Worm (Caenorhabditis elegans) whole organism, L4 larva: ENCODE results near the gene B0391.14.

Experiments used
- D1046.2 ChIP-seq: fragments of 200-800 bp; sonication (Bioruptor generic); IDR thresholded peaks from 2 replicates; pipeline ENCODE4 v1.3.6; 2022; ENCODE audit warnings: missing genetic modification characterization, missing compliant biosample characterization
- F10B5.3 ChIP-seq: sonication (generic microtip); optimal IDR thresholded peaks from 2 replicates; lab custom pipeline; 2016; ENCODE audit warnings: mild to moderate bottlenecking, missing genetic modification characterization, missing compliant biosample characterization
- F37D6.2 ChIP-seq: sonication (generic microtip); optimal IDR thresholded peaks from 2 replicates; lab custom pipeline; 2016; ENCODE audit warnings: mild to moderate bottlenecking, missing genetic modification characterization, missing compliant biosample characterization
- R02D3.7 ChIP-seq: fragments of 150-350 bp; sonication (generic microtip); optimal IDR thresholded peaks from 3 replicates; lab custom pipeline; 2014; ENCODE audit warnings: missing biosample characterization, missing genetic modification characterization
- T26A8.4 ChIP-seq: fragments of 200-800 bp; sonication (Bioruptor generic); IDR thresholded peaks from 2 replicates; pipeline ENCODE4 v1.3.6; 2022; ENCODE audit warnings: missing genetic modification characterization, missing compliant biosample characterization
- Y48G9A.11 ChIP-seq: fragments of 200-800 bp; sonication (Bioruptor generic); IDR thresholded peaks from 2 replicates; pipeline ENCODE4 v1.3.6; 2022; ENCODE audit warnings: missing genetic modification reagents, missing genetic modification characterization, missing compliant biosample characterization
- Y5F2A.4 ChIP-seq: fragments of 200-800 bp; sonication (Bioruptor generic); optimal IDR thresholded peaks from 2 replicates; lab custom pipeline; 2018; ENCODE audit warnings: mild to moderate bottlenecking, missing genetic modification characterization, missing compliant biosample characterization
- ZK546.5 ChIP-seq, 2 experiments: sonication (generic microtip); optimal IDR thresholded peaks; 2 replicates each; lab custom pipeline; 2017; ENCODE audit warnings: missing biosample characterization in 2 of 2, missing genetic modification characterization in 2 of 2
- aha-1 ChIP-seq: fragments of 150-350 bp; peaks from one replicate; lab custom pipeline; 2014; ENCODE audit warnings: missing biosample characterization, missing genetic modification characterization
- ama-1 ChIP-seq: fragments of 150-350 bp; optimal IDR thresholded peaks from 2 replicates; lab custom pipeline; 2014; ENCODE audit warnings: inconsistent platforms, mixed read lengths
- arid-1 ChIP-seq: fragments of 200-800 bp; sonication (Bioruptor generic); conservative IDR thresholded peaks from 2 replicates; pipeline ENCODE4 v1.3.6; 2022; ENCODE audit warnings: missing genetic modification reagents, missing genetic modification characterization, missing compliant biosample characterization
- ceh-28 ChIP-seq: fragments of 150-350 bp; optimal IDR thresholded peaks from 2 replicates; lab custom pipeline; 2014; ENCODE audit warnings: missing biosample characterization, missing genetic modification reagents, missing genetic modification characterization
- ceh-44 ChIP-seq: fragments of 200-800 bp; sonication (Bioruptor generic); IDR thresholded peaks from 2 replicates; pipeline ENCODE4 v1.3.6; 2022; ENCODE audit warnings: missing genetic modification reagents, missing genetic modification characterization, missing compliant biosample characterization
- ceh-62 ChIP-seq: sonication (generic microtip); optimal IDR thresholded peaks from 2 replicates; lab custom pipeline; 2017; ENCODE audit warnings: missing biosample characterization, missing genetic modification characterization
- ceh-82 ChIP-seq: sonication (generic microtip); optimal IDR thresholded peaks from 2 replicates; lab custom pipeline; 2017; ENCODE audit warnings: missing biosample characterization, missing genetic modification characterization
- daf-12 ChIP-seq: fragments of 150-350 bp; optimal IDR thresholded peaks from 2 replicates; lab custom pipeline; 2014; ENCODE audit warnings: missing biosample characterization, missing genetic modification reagents, missing genetic modification characterization
- dpl-1 ChIP-seq: fragments of 150-350 bp; optimal IDR thresholded peaks from 2 replicates; lab custom pipeline; 2014; ENCODE audit warnings: missing biosample characterization, missing genetic modification reagents, missing genetic modification characterization
- dve-1 ChIP-seq: sonication (generic microtip); optimal IDR thresholded peaks from 2 replicates; lab custom pipeline; 2017; ENCODE audit warnings: antibody characterized with exemption, mild to moderate bottlenecking, missing genetic modification characterization, missing compliant biosample characterization; ENCODE audit not compliant: insufficient read depth
- fkh-10 ChIP-seq: fragments of 150-350 bp; optimal IDR thresholded peaks from 2 replicates; lab custom pipeline; 2014; ENCODE audit warnings: missing biosample characterization, missing genetic modification reagents, missing genetic modification characterization
- fos-1 ChIP-seq: fragments of 150-350 bp; optimal IDR thresholded peaks from 2 replicates; lab custom pipeline; 2014; ENCODE audit warnings: missing biosample characterization, missing genetic modification characterization
- hif-1 ChIP-seq, 2 experiments: sonication (generic microtip); optimal IDR thresholded peaks; 2 replicates each; lab custom pipeline; 2016 to 2017; ENCODE audit warnings: missing compliant biosample characterization in 2 of 2, missing genetic modification characterization in 2 of 2, missing genetic modification reagents in 2 of 2, missing genotype in 2 of 2, mild to moderate bottlenecking in 1 of 2
- jun-1 ChIP-seq: fragments of 150-350 bp; optimal IDR thresholded peaks from 2 replicates; lab custom pipeline; 2014; ENCODE audit warnings: missing biosample characterization, missing genetic modification reagents, missing genetic modification characterization
- lim-7 ChIP-seq: fragments of 200-800 bp; sonication (Bioruptor generic); IDR thresholded peaks from 2 replicates; pipeline ENCODE4 v1.3.6; 2022; ENCODE audit warnings: missing genetic modification characterization, missing compliant biosample characterization
- lin-29 ChIP-seq: fragments of 200-800 bp; sonication (Bioruptor generic); IDR thresholded peaks from 2 replicates; pipeline ENCODE4 v1.3.6; 2022; ENCODE audit warnings: missing genetic modification reagents, missing genetic modification characterization, missing compliant biosample characterization
- madf-5 ChIP-seq, 2 experiments: fragments of 200-800 bp; sonication (Bioruptor generic); IDR thresholded peaks; 2 replicates each; pipeline ENCODE4 v1.3.6; 2022; ENCODE audit warnings: missing compliant biosample characterization in 2 of 2, missing genetic modification characterization in 2 of 2
- mep-1 ChIP-seq: fragments of 150-350 bp; sonication (generic microtip); optimal IDR thresholded peaks from 3 replicates; lab custom pipeline; 2014; ENCODE audit warnings: missing biosample characterization, missing genetic modification characterization
- mes-2 ChIP-seq: sonication (generic microtip); optimal IDR thresholded peaks from 2 replicates; lab custom pipeline; 2016; ENCODE audit warnings: missing genotype, mild to moderate bottlenecking, missing genetic modification characterization, missing compliant biosample characterization; ENCODE audit not compliant: poor library complexity, severe bottlenecking
- nhr-10 ChIP-seq: fragments of 150-350 bp; optimal IDR thresholded peaks from 2 replicates; lab custom pipeline; 2014; ENCODE audit warnings: missing biosample characterization, missing genetic modification characterization
- nhr-102 ChIP-seq: sonication (generic microtip); optimal IDR thresholded peaks from 2 replicates; lab custom pipeline; 2016; ENCODE audit warnings: mild to moderate bottlenecking, missing genetic modification characterization, moderate library complexity, missing compliant biosample characterization
- nhr-41 ChIP-seq: fragments of 200-800 bp; sonication (Bioruptor generic); IDR thresholded peaks from 2 replicates; pipeline ENCODE4 v1.3.6; 2022; ENCODE audit warnings: missing genetic modification reagents, missing genetic modification characterization, missing compliant biosample characterization
- nhr-42 ChIP-seq: fragments of 200-800 bp; sonication (Bioruptor generic); IDR thresholded peaks from 2 replicates; pipeline ENCODE4 v1.3.6; 2022; ENCODE audit warnings: missing genetic modification characterization, missing compliant biosample characterization
- nhr-6 ChIP-seq: fragments of 150-350 bp; optimal IDR thresholded peaks from 2 replicates; lab custom pipeline; 2014; ENCODE audit warnings: missing biosample characterization, missing genetic modification characterization
- nhr-76 ChIP-seq: fragments of 150-350 bp; optimal IDR thresholded peaks from 2 replicates; lab custom pipeline; 2014; ENCODE audit warnings: missing biosample characterization, missing genetic modification characterization
- nhr-77 ChIP-seq: fragments of 150-350 bp; optimal IDR thresholded peaks from 2 replicates; lab custom pipeline; 2014; ENCODE audit warnings: missing biosample characterization, missing genetic modification characterization
- saeg-2 ChIP-seq: fragments of 200-800 bp; sonication (Bioruptor generic); IDR thresholded peaks from 2 replicates; pipeline ENCODE4 v1.3.6; 2022; ENCODE audit warnings: missing genetic modification reagents, missing genetic modification characterization, missing compliant biosample characterization
- sdz-12 ChIP-seq: fragments of 200-800 bp; sonication (Bioruptor generic); optimal IDR thresholded peaks from 2 replicates; lab custom pipeline; 2018; ENCODE audit warnings: mild to moderate bottlenecking, missing genetic modification characterization, missing compliant biosample characterization
- set-16 ChIP-seq: fragments of 200-800 bp; sonication (Bioruptor generic); IDR thresholded peaks from 2 replicates; pipeline ENCODE4 v1.3.6; 2022; ENCODE audit warnings: missing genetic modification reagents, missing genetic modification characterization, missing compliant biosample characterization
- skn-1 ChIP-seq: fragments of 150-350 bp; optimal IDR thresholded peaks from 2 replicates; lab custom pipeline; 2014; ENCODE audit warnings: missing biosample characterization, missing genetic modification characterization
- spr-1 ChIP-seq: sonication (generic microtip); optimal IDR thresholded peaks from 2 replicates; lab custom pipeline; 2016; ENCODE audit warnings: mild to moderate bottlenecking, missing genetic modification characterization, missing compliant biosample characterization
- tra-1 ChIP-seq: fragments of 200-800 bp; sonication (Bioruptor generic); IDR thresholded peaks from 2 replicates; pipeline ENCODE4 v1.3.6; 2022; ENCODE audit warnings: missing genetic modification reagents, missing genetic modification characterization, missing compliant biosample characterization
- unc-62 ChIP-seq, 3 experiments: fragments of 150-350 bp in 1 of 3; sonication (generic microtip); optimal IDR thresholded peaks in 2 of 3; peaks in 1 of 3; 1 replicate in 1 of 3; 2 replicates in 2 of 3; lab custom pipeline; 2014 to 2017; ENCODE audit warnings: missing biosample characterization in 3 of 3, missing genetic modification characterization in 3 of 3, missing genetic modification reagents in 3 of 3, missing genotype in 1 of 3
- zag-1 ChIP-seq: fragments of 150-350 bp; optimal IDR thresholded peaks from 2 replicates; lab custom pipeline; 2014; ENCODE audit warnings: missing biosample characterization, missing genetic modification characterization
- ztf-7 ChIP-seq: fragments of 150-350 bp; optimal IDR thresholded peaks from 2 replicates; lab custom pipeline; 2014; ENCODE audit warnings: missing biosample characterization, missing genetic modification characterization

Gene B0391.14

DNA sequence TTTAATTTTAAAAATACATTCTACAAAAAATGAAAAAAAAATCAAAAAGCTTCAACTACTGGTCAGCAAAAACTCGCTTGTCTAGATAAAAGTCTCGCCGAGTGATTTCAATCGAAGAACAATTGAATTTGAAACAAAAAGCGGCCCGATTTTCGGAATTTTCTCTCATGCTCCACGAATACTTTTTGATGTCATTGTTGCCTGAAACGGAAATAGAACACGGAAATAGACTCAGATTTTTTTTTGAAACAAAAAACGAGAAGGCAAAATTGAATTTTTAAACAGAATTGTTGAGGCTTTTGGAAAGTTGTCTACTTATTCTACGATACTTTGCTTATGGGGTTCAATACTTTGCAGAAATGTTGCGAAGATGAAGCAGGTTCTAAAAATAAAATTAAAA, 36.2 kb downstream of the B0391.14 start:
- TF ChIP-seq nhr-102 (tag; lab: Kevin White, UChicago): no peak
- peak; percentile 74 for TF ChIP-seq fkh-10
- peak in 1 of 2 experiments; percentile 30 for TF ChIP-seq unc-62 (GFP tag; optimal IDR thresholded peaks at IDR 0.05 in 1 of 2; lab: Kevin White, UChicago)
- no peak for TF ChIP-seq unc-62 (tag; optimal IDR thresholded peaks at IDR 0.05; lab: Kevin White, UChicago)

- TF ChIP-seq madf-5 (GFP tag; IDR thresholded peaks at IDR 0.05; lab: Robert Waterston, UW) (no peak), sdz-12 (no peak), nhr-42 (GFP tag; lab: Robert Waterston, UW) (no peak), ama-1 (lab: Kevin White, UChicago) (no peak), ceh-28 (no peak), zag-1 (tag; lab: Kevin White, UChicago) (no peak), hif-1 (tag; optimal IDR thresholded peaks at IDR 0.05; lab: Kevin White, UChicago) (no peak), R02D3.7 (tag; lab: Kevin White, UChicago) (no peak), ceh-82 (tag; lab: Kevin White, UChicago) (no peak)
These were observed 37.1 kb downstream of the B0391.14 start for ce11 chrV:15562541-15562940.

- peak in 1 of 2 experiments; percentile 81 for TF ChIP-seq unc-62 (GFP tag; optimal IDR thresholded peaks at IDR 0.05 in 1 of 2; lab: Kevin White, UChicago)
- TF ChIP-seq unc-62 (tag; optimal IDR thresholded peaks at IDR 0.05; lab: Kevin White, UChicago): no peak
- TF ChIP-seq aha-1 (tag; lab: Kevin White, UChicago): peak; percentile 56
- TF ChIP-seq ceh-28: no peak
- no peak for TF ChIP-seq nhr-41 (GFP tag; lab: Robert Waterston, UW)
These were observed 39.9 kb downstream of the B0391.14 start for ce11 chrV:15559729-15560128.

ce11 chrV:15559047-15559446, 40.6 kb downstream of the B0391.14 start, which contains the start of gene acr-18:
Gene acr-18, minus strand, starts transcription at chrV:15559147.
- no peak for TF ChIP-seq F10B5.3

ce11 chrV:15553869-15554268, 45.8 kb downstream of the B0391.14 start:
- TF ChIP-seq arid-1 (GFP tag; lab: Robert Waterston, UW) (peak; percentile 63), dve-1 (tag; lab: Kevin White, UChicago) (no peak), ztf-7 (tag; lab: Kevin White, UChicago) (no peak), lim-7 (peak; percentile 76), ceh-28 (no peak), nhr-76 (tag; lab: Kevin White, UChicago) (no peak), mes-2 (tag; lab: Kevin White, UChicago) (peak; percentile 68), nhr-102 (tag; lab: Kevin White, UChicago) (no peak), ceh-82 (tag; lab: Kevin White, UChicago) (no peak), nhr-6 (tag; lab: Kevin White, UChicago) (peak; percentile 57), F37D6.2 (tag; lab: Kevin White, UChicago) (no peak), fos-1 (tag; lab: Kevin White, UChicago) (no peak), spr-1 (peak; percentile 22), Y48G9A.11 (GFP tag; lab: Robert Waterston, UW) (0 out of 2 replicates have a peak, but pooled peaks have one; percentile 37), Y5F2A.4 (GFP tag; lab: Kevin White, UChicago) (no peak), nhr-42 (GFP tag; lab: Robert Waterston, UW) (0 out of 2 replicates have a peak, but pooled peaks have one; percentile 9), nhr-10 (tag; lab: Kevin White, UChicago) (no peak), skn-1 (tag; lab: Kevin White, UChicago) (no peak), F10B5.3 (no peak), tra-1 (0 out of 2 replicates have a peak, but pooled peaks have one; percentile 53), D1046.2 (GFP tag; lab: Robert Waterston, UW) (peak; percentile 59; the same call in 1 of the 2 replicates), set-16 (GFP tag; lab: Robert Waterston, UW) (no peak), T26A8.4 (GFP tag; lab: Robert Waterston, UW) (peak; percentile 56), fkh-10 (no peak), daf-12 (no peak), nhr-77 (peak; percentile 15), ZK546.5 (tag; optimal IDR thresholded peaks at IDR 0.05; lab: Kevin White, UChicago) (no peak), mep-1 (peak; percentile 28), lin-29 (GFP tag; lab: Robert Waterston, UW) (no peak), dpl-1 (no peak), saeg-2 (GFP tag; lab: Robert Waterston, UW) (no peak), jun-1 (no peak), ceh-62 (tag; lab: Kevin White, UChicago) (no peak), ceh-44 (GFP tag; lab: Robert Waterston, UW) (no peak)
